Worm (Caenorhabditis elegans): ENCODE results near the gene actl-1.

actl-1 gene

DNA sequence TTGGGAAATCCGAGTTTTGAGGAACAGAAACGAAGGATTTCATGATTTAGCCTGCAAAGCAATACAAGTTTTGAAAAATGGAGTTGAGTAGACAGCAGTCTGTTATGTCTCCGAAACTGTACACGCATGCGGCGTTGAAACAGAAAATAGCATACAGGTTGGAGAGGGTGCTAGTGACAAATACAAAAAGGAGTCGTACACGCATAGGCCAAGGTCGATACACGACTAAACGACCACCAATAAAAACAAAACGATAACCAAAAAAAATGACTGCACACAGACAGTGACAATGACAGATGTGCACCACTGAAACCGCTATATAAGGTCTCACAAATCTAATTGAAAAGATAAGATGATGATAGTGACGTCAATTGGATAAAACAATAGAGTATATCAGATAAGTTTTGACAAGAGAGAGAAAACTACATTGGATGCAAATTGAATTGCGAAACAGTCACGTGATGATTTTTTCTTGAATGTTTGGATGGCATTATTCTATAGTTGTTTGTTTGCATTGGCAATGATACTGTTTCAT lies 50.7 kb downstream of the actl-1 start, which contains the start of gene fah-1 (continued):
- TF ChIP-seq R02D3.7 (tag; optimal IDR thresholded peaks at IDR 0.05) (no peak), lin-39 (tag; optimal IDR thresholded peaks at IDR 0.05) (no peak), daf-8 (GFP tag; IDR thresholded peaks at IDR 0.05) (no peak), hmg-1.1 (GFP tag; IDR thresholded peaks at IDR 0.05) (no peak), egl-43 (GFP tag; IDR thresholded peaks at IDR 0.05) (no peak), pha-4 (GFP tag; IDR thresholded peaks at IDR 0.05) (no peak), pha-4 (tag; optimal IDR thresholded peaks at IDR 0.05) (no peak), egl-27 (tag; optimal IDR thresholded peaks at IDR 0.05) (no peak), snpc-1.2 (GFP tag; IDR thresholded peaks at IDR 0.05) (no peak), ceh-20 (GFP tag; IDR thresholded peaks at IDR 0.05) (peak; percentile 47; the same call in 1 of the 2 replicates), dpl-1 (GFP tag; optimal IDR thresholded peaks at IDR 0.05) (no peak), mdt-29 (GFP tag; IDR thresholded peaks at IDR 0.05) (no peak), F37D6.2 (tag; optimal IDR thresholded peaks at IDR 0.05) (no peak), nhr-76 (tag; optimal IDR thresholded peaks at IDR 0.05) (no peak), fos-1 (tag; optimal IDR thresholded peaks at IDR 0.05) (no peak), Y105C5A.15 (GFP tag; IDR thresholded peaks at IDR 0.05) (no peak), tra-1 (GFP tag; IDR thresholded peaks at IDR 0.05) (peak; percentile 74; the same call in 1 of the 2 replicates), nhr-6 (tag; optimal IDR thresholded peaks at IDR 0.05) (no peak), sdz-12 (GFP tag; optimal IDR thresholded peaks at IDR 0.05) (no peak), mdl-1 (tag; optimal IDR thresholded peaks at IDR 0.05) (peak in 1 of 2 experiments; percentile 57), nhr-28 (tag; optimal IDR thresholded peaks at IDR 0.05) (peak; percentile 22), ceh-44 (GFP tag; IDR thresholded peaks at IDR 0.05) (no peak), zip-11 (GFP tag; IDR thresholded peaks at IDR 0.05) (no peak), lin-29 (GFP tag; IDR thresholded peaks at IDR 0.05) (no peak), F44E2.7 (GFP tag; IDR thresholded peaks at IDR 0.05) (no peak), mep-1 (tag; optimal IDR thresholded peaks at IDR 0.05) (peak; percentile 70), cey-2 (tag; optimal IDR thresholded peaks at IDR 0.05; ENCODE audit: borderline replicate concordance, insufficient read depth) (peak; percentile 15), hlh-30 (tag; optimal IDR thresholded peaks at IDR 0.05; ENCODE audit: insufficient read depth) (peak; percentile 68), dve-1 (tag; optimal IDR thresholded peaks at IDR 0.05; ENCODE audit: insufficient read depth) (peak; percentile 87), zip-2 (tag; optimal IDR thresholded peaks at IDR 0.05) (no peak), php-3 (GFP tag; IDR thresholded peaks at IDR 0.05) (peak; percentile 71; the same call in 1 of the 2 replicates), spr-1 (tag; optimal IDR thresholded peaks at IDR 0.05) (no peak), hlh-11 (tag; optimal IDR thresholded peaks at IDR 0.05) (peak; percentile 74), ceh-82 (tag; optimal IDR thresholded peaks at IDR 0.05) (no peak), tag-97 (GFP tag; IDR thresholded peaks at IDR 0.05) (no peak), nhr-11 (tag; optimal IDR thresholded peaks at IDR 0.05) (no peak), madf-5 (GFP tag; IDR thresholded peaks at IDR 0.05) (no peak), lin-38 (GFP tag; IDR thresholded peaks at IDR 0.05) (no peak), D1046.2 (GFP tag; IDR thresholded peaks at IDR 0.05) (no peak), nhr-237 (tag; optimal IDR thresholded peaks at IDR 0.05) (no peak), F49E8.2 (tag; optimal IDR thresholded peaks at IDR 0.05; ENCODE audit: borderline replicate concordance) (no peak), mxl-3 (GFP tag; optimal IDR thresholded peaks at IDR 0.05) (no peak), zfp-3 (GFP tag; conservative IDR thresholded peaks at IDR 0.05) (no peak), aha-1 (tag) (peak; percentile 86), lir-3 (tag; optimal IDR thresholded peaks at IDR 0.05) (no peak), ces-1 (GFP tag; optimal IDR thresholded peaks at IDR 0.05) (no peak), Y75B8A.6 (GFP tag; IDR thresholded peaks at IDR 0.05) (no peak), nhr-77 (tag; optimal IDR thresholded peaks at IDR 0.05) (peak; percentile 31), dmd-9 (GFP tag; IDR thresholded peaks at IDR 0.05) (no peak), ztf-7 (tag; optimal IDR thresholded peaks at IDR 0.05) (no peak), ztf-11 (tag; optimal IDR thresholded peaks at IDR 0.05) (no peak), spr-3 (GFP tag; optimal IDR thresholded peaks at IDR 0.05) (no peak)

Data from whole organism, L4 larva.